Fruit fly (Drosophila melanogaster): ENCODE results near the gene Ude.

Ude gene

DNA sequence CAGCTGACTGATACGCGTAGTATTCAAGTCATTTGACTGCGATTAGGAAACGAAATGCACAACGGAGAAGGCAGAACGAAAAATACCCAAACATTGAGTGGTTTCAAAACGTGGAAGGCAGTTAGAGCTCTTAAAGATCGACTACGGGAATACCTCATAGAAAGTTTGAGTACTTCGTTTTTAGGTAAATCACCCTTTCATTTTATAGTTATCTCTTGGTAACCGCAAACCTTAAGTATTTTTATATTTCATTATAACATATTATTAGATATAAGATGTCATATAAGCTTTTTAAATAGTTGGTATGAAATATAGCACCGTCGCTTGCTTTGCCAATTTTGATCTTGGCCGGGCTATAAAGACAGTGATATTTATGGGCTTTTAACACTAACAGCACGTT, 45.7 kb upstream of the Ude start (continued):
- no peak for TF ChIP-seq Bdp1 (GFP tag; optimal IDR thresholded peaks at IDR 0.05)

DNA sequence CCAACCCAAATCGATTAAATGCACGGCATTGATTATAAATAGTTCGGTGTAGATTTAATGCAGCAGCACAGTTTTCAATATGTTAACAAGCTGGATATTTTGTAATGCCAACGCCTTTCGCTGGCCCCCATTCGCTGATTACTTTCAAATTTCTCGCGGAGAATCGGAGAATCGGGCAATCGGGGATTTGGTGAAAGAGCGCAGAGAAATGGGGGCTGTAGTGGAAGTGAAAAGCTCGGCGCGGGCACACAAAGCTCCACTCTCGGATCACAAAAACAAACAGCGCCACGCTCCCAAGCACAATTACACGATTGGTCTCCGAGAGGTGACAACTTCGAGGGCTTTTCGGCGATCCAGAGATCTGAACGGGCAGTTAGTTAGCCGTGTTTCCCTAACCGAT, 42.2 kb upstream of the Ude start, which contains the start of gene Esp:
Esp (plus strand) TSS at position 301 of the 400 bp plus-strand sequence.
- TF ChIP-seq Max (GFP tag; optimal IDR thresholded peaks at IDR 0.05) (no peak), Fer2 (tag; optimal IDR thresholded peaks at IDR 0.05) (no peak), Trl (optimal IDR thresholded peaks at IDR 0.05) (peak in 1 of 2 experiments; percentile 19), Trl (GFP tag; optimal IDR thresholded peaks at IDR 0.05) (no peak), Eip74EF (GFP tag; optimal IDR thresholded peaks at IDR 0.05) (no peak), HLH3B (GFP tag; IDR thresholded peaks at IDR 0.05) (no peak), CG4282 (GFP tag; optimal IDR thresholded peaks at IDR 0.05) (no peak), caup (GFP tag; optimal IDR thresholded peaks at IDR 0.05; ENCODE audit: severe bottlenecking) (no peak), sens (GFP tag) (peak; percentile 39), mld (GFP tag; IDR thresholded peaks at IDR 0.05; ENCODE audit: partially characterized antibody) (no peak), Elba2 (GFP tag; optimal IDR thresholded peaks at IDR 0.05) (no peak), Deaf1 (tag; optimal IDR thresholded peaks at IDR 0.05) (peak; percentile 53), Aef1 (GFP tag; IDR thresholded peaks at IDR 0.05) (no peak), Kr (GFP tag; optimal IDR thresholded peaks at IDR 0.05) (no peak), Fer3 (tag; optimal IDR thresholded peaks at IDR 0.05) (no peak), CG14710 (tag; optimal IDR thresholded peaks at IDR 0.05) (no peak), CG30403 (GFP tag; optimal IDR thresholded peaks at IDR 0.05) (no peak), fd3F (GFP tag; optimal IDR thresholded peaks at IDR 0.05) (no peak), Opbp (GFP tag; IDR thresholded peaks at IDR 0.05; ENCODE audit: partially characterized antibody) (0 out of 3 replicates have a peak, but pooled peaks have one; percentile 7), inv (GFP tag; IDR thresholded peaks at IDR 0.05; ENCODE audit: partially characterized antibody) (no peak), CG14050 (GFP tag; IDR thresholded peaks at IDR 0.05) (no peak), Vsx1 (GFP tag; optimal IDR thresholded peaks at IDR 0.05) (no peak), CG4707 (GFP tag; optimal IDR thresholded peaks at IDR 0.05) (no peak), gsb (GFP tag; IDR thresholded peaks at IDR 0.05) (no peak), Ada2b (GFP tag; IDR thresholded peaks at IDR 0.05) (no peak), CG17186 (GFP tag; optimal IDR thresholded peaks at IDR 0.05) (no peak), bsh (GFP tag; optimal IDR thresholded peaks at IDR 0.05) (no peak), HmgZ (tag; optimal IDR thresholded peaks at IDR 0.05) (no peak), salm (tag; optimal IDR thresholded peaks at IDR 0.05) (no peak), YL-1 (GFP tag; optimal IDR thresholded peaks at IDR 0.05) (no peak), klu (GFP tag; IDR thresholded peaks at IDR 0.05) (no peak), CG30431 (GFP tag; optimal IDR thresholded peaks at IDR 0.05) (no peak), MBD-R2 (GFP tag; IDR thresholded peaks at IDR 0.05) (no peak), dmrt99B (tag; optimal IDR thresholded peaks at IDR 0.05) (no peak), fru (optimal IDR thresholded peaks at IDR 0.05) (no peak), CG6765 (GFP tag; optimal IDR thresholded peaks at IDR 0.05) (no peak)

DNA sequence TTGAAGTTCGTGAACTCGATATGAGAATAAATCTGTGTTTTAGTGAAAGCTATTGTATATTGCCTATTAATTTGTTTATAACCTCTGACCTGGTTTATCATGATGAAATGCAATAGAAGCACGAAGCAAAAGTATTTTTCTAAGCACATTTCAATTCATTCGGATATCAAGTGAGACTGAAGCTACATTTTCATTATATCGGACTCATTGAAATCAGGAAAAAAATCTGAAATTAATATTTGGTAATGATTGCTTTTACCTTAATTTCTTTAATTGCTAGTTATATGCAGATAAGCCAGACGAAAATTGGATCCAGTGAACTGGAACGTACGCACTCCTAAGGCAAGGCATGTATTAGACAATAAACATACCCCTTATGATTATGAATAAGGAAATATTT, 41.6 kb upstream of the Ude start, which contains the start of gene CG33658:
CG33658 (minus strand) TSS at position 101 of the 400 bp plus-strand sequence.
- TF ChIP-seq CG11247 (GFP tag; IDR thresholded peaks at IDR 0.05): no peak
- TF ChIP-seq fru (optimal IDR thresholded peaks at IDR 0.05): no peak
- no peak for TF ChIP-seq tx (GFP tag; optimal IDR thresholded peaks at IDR 0.05)
- no peak for TF ChIP-seq kah (GFP tag; optimal IDR thresholded peaks at IDR 0.05)
- no peak for TF ChIP-seq HLH3B (GFP tag; IDR thresholded peaks at IDR 0.05)

All from whole organism, embryonic.